Fruit fly (Drosophila melanogaster) whole organism, embryonic: ENCODE data around the gene CG13894.

Experiments
- ATbp ChIP-seq: fragments of 200-800 bp; sonication (Bioruptor generic); optimal IDR thresholded peaks from 2 replicates; lab custom pipeline; 2017; ENCODE audit warnings: missing biosample characterization, mild to moderate bottlenecking, missing genetic modification characterization, missing genetic modification reagents
- Adf1 ChIP-seq: fragments of 200-800 bp; sonication (Bioruptor generic); IDR thresholded peaks from 2 replicates; pipeline ENCODE4 v1.3.6; 2022; ENCODE audit warnings: missing biosample characterization, missing genetic modification characterization
- Atf6 ChIP-seq: fragments of 200-800 bp; sonication (Bioruptor generic); IDR thresholded peaks from 2 replicates; pipeline ENCODE4 v1.3.6; 2022; ENCODE audit warnings: missing biosample characterization, missing genetic modification characterization
- Bgb ChIP-seq: fragments of 200-800 bp; sonication (Bioruptor generic); IDR thresholded peaks from 2 replicates; pipeline ENCODE4 v1.3.6; 2022; ENCODE audit warnings: missing biosample characterization, missing genetic modification characterization; ENCODE audit not compliant: partially characterized antibody
- CG12071 ChIP-seq: fragments of 200-800 bp; sonication (Bioruptor generic); optimal IDR thresholded peaks from 3 replicates; lab custom pipeline; 2018; ENCODE audit warnings: missing biosample characterization, mild to moderate bottlenecking, missing genetic modification characterization
- CG12942 ChIP-seq: fragments of 200-800 bp; sonication (Bioruptor generic); optimal IDR thresholded peaks from 3 replicates; lab custom pipeline; 2016; ENCODE audit warnings: missing biosample characterization, missing genetic modification characterization
- CG14014 ChIP-seq: fragments of 200-800 bp; sonication (Bioruptor generic); IDR thresholded peaks from 2 replicates; pipeline ENCODE4 v1.3.6; 2022; ENCODE audit warnings: missing biosample characterization, missing genetic modification characterization
- CG16815 ChIP-seq: fragments of 200-800 bp; sonication (Bioruptor generic); optimal IDR thresholded peaks from 3 replicates; lab custom pipeline; 2017; ENCODE audit warnings: missing biosample characterization, mild to moderate bottlenecking, missing genetic modification characterization
- CG17328 ChIP-seq: fragments of 200-800 bp; sonication (Bioruptor generic); IDR thresholded peaks from 2 replicates; pipeline ENCODE4 v1.3.6; 2022; ENCODE audit warnings: missing biosample characterization, missing genetic modification characterization
- CG17361 ChIP-seq: fragments of 200-800 bp; sonication (Bioruptor generic); IDR thresholded peaks from 3 replicates; pipeline ENCODE4 v1.3.6; 2022; ENCODE audit warnings: missing biosample characterization, missing genetic modification characterization
- CG17612 ChIP-seq: fragments of 200-800 bp; sonication (Bioruptor generic); IDR thresholded peaks from 2 replicates; pipeline ENCODE4 v1.3.6; 2022; ENCODE audit warnings: missing biosample characterization, missing genetic modification characterization
- CG17912 ChIP-seq: fragments of 200-800 bp; sonication (Bioruptor generic); optimal IDR thresholded peaks from 2 replicates; lab custom pipeline; 2018; ENCODE audit warnings: missing biosample characterization, mild to moderate bottlenecking, missing genetic modification characterization
- CG18476 ChIP-seq: fragments of 200-800 bp; sonication (Bioruptor generic); optimal IDR thresholded peaks from 2 replicates; lab custom pipeline; 2016; ENCODE audit warnings: missing biosample characterization, mild to moderate bottlenecking, missing genetic modification characterization
- CG2202 ChIP-seq: fragments of 200-800 bp; sonication (Bioruptor generic); optimal IDR thresholded peaks from 2 replicates; lab custom pipeline; 2018; ENCODE audit warnings: missing biosample characterization, mild to moderate bottlenecking, missing genetic modification characterization
- CG31365 ChIP-seq: fragments of 200-800 bp; sonication (Bioruptor generic); optimal IDR thresholded peaks from 2 replicates; lab custom pipeline; 2018; ENCODE audit warnings: missing biosample characterization, mild to moderate bottlenecking, missing genetic modification characterization
- CG3163 ChIP-seq: fragments of 200-800 bp; sonication (Bioruptor generic); optimal IDR thresholded peaks from 3 replicates; lab custom pipeline; 2016; ENCODE audit warnings: missing biosample characterization, missing genetic modification characterization
- CG32532 ChIP-seq: fragments of 200-800 bp; sonication (Bioruptor generic); IDR thresholded peaks from 2 replicates; pipeline ENCODE4 v1.3.6; 2022; ENCODE audit warnings: missing biosample characterization, missing genetic modification characterization
- CG4360 ChIP-seq: fragments of 200-800 bp; sonication (Bioruptor generic); IDR thresholded peaks from 2 replicates; pipeline ENCODE4 v1.3.6; 2022; ENCODE audit warnings: missing biosample characterization, missing genetic modification characterization
- CG4730 ChIP-seq: fragments of 200-800 bp; sonication (Bioruptor generic); IDR thresholded peaks from 2 replicates; pipeline ENCODE4 v1.3.6; 2022; ENCODE audit warnings: missing biosample characterization, missing genetic modification characterization
- CG5953 ChIP-seq: fragments of 200-800 bp; sonication (Bioruptor generic); IDR thresholded peaks from 2 replicates; pipeline ENCODE4 v1.3.6; 2022; ENCODE audit warnings: missing biosample characterization, missing genetic modification characterization
- CG6272 ChIP-seq: fragments of 200-800 bp; sonication (Bioruptor generic); IDR thresholded peaks from 2 replicates; pipeline ENCODE4 v1.3.6; 2022; ENCODE audit warnings: missing biosample characterization, missing genetic modification characterization
- CG7745 ChIP-seq: fragments of 200-800 bp; sonication (Bioruptor generic); optimal IDR thresholded peaks from 2 replicates; lab custom pipeline; 2018; ENCODE audit warnings: missing biosample characterization, mild to moderate bottlenecking, missing genetic modification characterization, moderate library complexity
- CG9876 ChIP-seq: fragments of 200-800 bp; sonication (Bioruptor generic); optimal IDR thresholded peaks from 2 replicates; lab custom pipeline; 2016; ENCODE audit warnings: missing biosample characterization, missing genetic modification characterization
- D19B ChIP-seq: fragments of 200-800 bp; sonication (Bioruptor generic); optimal IDR thresholded peaks from 2 replicates; lab custom pipeline; 2017; ENCODE audit warnings: missing biosample characterization, mild to moderate bottlenecking, missing genetic modification characterization
- Deaf1 ChIP-seq: fragments of 200-800 bp; optimal IDR thresholded peaks from 3 replicates; lab custom pipeline; 2019; ENCODE audit warnings: missing biosample characterization, mild to moderate bottlenecking, missing genetic modification characterization, moderate library complexity
- Dfd ChIP-seq, 2 experiments: fragments of >200 bp; optimal IDR thresholded peaks; 2 replicates each; lab custom pipeline; 2017; ENCODE audit warnings: missing biosample characterization in 2 of 2, missing genetic modification characterization in 2 of 2
- Dref ChIP-seq: fragments of 200-800 bp; sonication (Bioruptor generic); IDR thresholded peaks from 2 replicates; pipeline ENCODE4 v1.3.6; 2022; ENCODE audit warnings: missing biosample characterization, missing genetic modification characterization
- HHEX ChIP-seq: fragments of 200-800 bp; sonication (Bioruptor generic); optimal IDR thresholded peaks from 3 replicates; lab custom pipeline; 2017; ENCODE audit warnings: missing biosample characterization, mild to moderate bottlenecking, missing genetic modification characterization, missing genetic modification reagents
- Hand ChIP-seq: fragments of 200-800 bp; sonication (Bioruptor generic); optimal IDR thresholded peaks from 2 replicates; lab custom pipeline; 2017; ENCODE audit warnings: mild to moderate bottlenecking, missing biosample characterization, missing genetic modification reagents, missing genetic modification characterization
- HmgD ChIP-seq: fragments of 200-800 bp; sonication (Bioruptor generic); optimal IDR thresholded peaks from 3 replicates; lab custom pipeline; 2016; ENCODE audit warnings: missing biosample characterization, missing genetic modification characterization
- Hmx ChIP-seq: fragments of 200-800 bp; sonication (Bioruptor generic); optimal IDR thresholded peaks from 2 replicates; lab custom pipeline; 2016; ENCODE audit warnings: missing biosample characterization, missing genetic modification characterization
- Hr78 ChIP-seq, 2 experiments: fragments of 200-800 bp in 1 of 2; fragments of >200 bp in 1 of 2; sonication (Bioruptor generic) in 1 of 2; optimal IDR thresholded peaks; 2 replicates each; lab custom pipeline; 2017 to 2019; ENCODE audit warnings: missing biosample characterization in 2 of 2, missing genetic modification characterization in 2 of 2, mild to moderate bottlenecking in 1 of 2, moderate library complexity in 1 of 2
- Jarid2 ChIP-seq: fragments of 200-800 bp; sonication (Bioruptor generic); optimal IDR thresholded peaks from 3 replicates; lab custom pipeline; 2017; ENCODE audit warnings: mild to moderate bottlenecking, missing biosample characterization, missing genetic modification reagents, missing genetic modification characterization
- Lim3 ChIP-seq: fragments of 200-800 bp; sonication (Bioruptor generic); IDR thresholded peaks from 2 replicates; pipeline ENCODE4 v1.3.6; 2022; ENCODE audit warnings: missing biosample characterization, missing genetic modification characterization
- Optix ChIP-seq: fragments of 200-800 bp; sonication (Bioruptor generic); IDR thresholded peaks from 3 replicates; pipeline ENCODE4 v1.3.6; 2022; ENCODE audit warnings: missing biosample characterization, missing genetic modification characterization
- bab2 ChIP-seq: fragments of 200-800 bp; sonication (Bioruptor generic); optimal IDR thresholded peaks from 2 replicates; lab custom pipeline; 2016; ENCODE audit warnings: missing biosample characterization, missing genetic modification characterization
- dati ChIP-seq: fragments of 200-800 bp; sonication (Bioruptor generic); IDR thresholded peaks from 2 replicates; pipeline ENCODE4 v1.3.6; 2022; ENCODE audit warnings: missing biosample characterization, missing genetic modification characterization
- esg ChIP-seq: fragments of 200-800 bp; sonication (Bioruptor generic); conservative IDR thresholded peaks from 2 replicates; pipeline ENCODE4 v1.3.6; 2022; ENCODE audit warnings: missing biosample characterization, missing genetic modification characterization
- ham ChIP-seq: fragments of 200-800 bp; sonication (Bioruptor generic); IDR thresholded peaks from 2 replicates; pipeline ENCODE4 v1.3.6; 2022; ENCODE audit warnings: missing biosample characterization, missing genetic modification characterization
- hbn ChIP-seq: fragments of 200-800 bp; sonication (Bioruptor generic); IDR thresholded peaks from 2 replicates; pipeline ENCODE4 v1.3.6; 2022; ENCODE audit warnings: missing biosample characterization, missing genetic modification characterization; ENCODE audit not compliant: partially characterized antibody
- lmd ChIP-seq: fragments of 200-800 bp; sonication (Bioruptor generic); IDR thresholded peaks from 2 replicates; pipeline ENCODE4 v1.3.6; 2022; ENCODE audit warnings: missing biosample characterization, missing genetic modification characterization
- peb ChIP-seq: fragments of 200-800 bp; sonication (Bioruptor generic); IDR thresholded peaks from 2 replicates; pipeline ENCODE4 v1.3.6; 2022; ENCODE audit warnings: missing biosample characterization, missing genetic modification characterization
- run ChIP-seq: fragments of 200-800 bp; sonication (Bioruptor generic); optimal IDR thresholded peaks from 3 replicates; lab custom pipeline; 2018; ENCODE audit warnings: missing biosample characterization, mild to moderate bottlenecking, missing genetic modification characterization
- salm ChIP-seq: fragments of 200-800 bp; sonication (Bioruptor generic); optimal IDR thresholded peaks from 2 replicates; lab custom pipeline; 2018; ENCODE audit warnings: missing biosample characterization, mild to moderate bottlenecking, missing genetic modification characterization
- scrt ChIP-seq: fragments of 200-800 bp; sonication (Bioruptor generic); optimal IDR thresholded peaks from 2 replicates; lab custom pipeline; 2018; ENCODE audit warnings: missing biosample characterization, mild to moderate bottlenecking, missing genetic modification characterization, moderate library complexity
- sima ChIP-seq: fragments of 200-800 bp; sonication (Bioruptor generic); optimal IDR thresholded peaks from 2 replicates; lab custom pipeline; 2016; ENCODE audit warnings: missing biosample characterization, missing genetic modification characterization
- ssp ChIP-seq: fragments of 200-800 bp; sonication (Bioruptor generic); IDR thresholded peaks from 2 replicates; pipeline ENCODE4 v1.3.6; 2022; ENCODE audit warnings: missing biosample characterization, missing genetic modification characterization
- twi ChIP-seq: fragments of 200-800 bp; optimal IDR thresholded peaks from 2 replicates; lab custom pipeline; 2019; ENCODE audit warnings: missing biosample characterization, mild to moderate bottlenecking, missing genetic modification characterization, moderate library complexity
- tx ChIP-seq: fragments of 200-800 bp; sonication (Bioruptor generic); optimal IDR thresholded peaks from 2 replicates; lab custom pipeline; 2016; ENCODE audit warnings: missing biosample characterization, missing genetic modification characterization
- wdn ChIP-seq: fragments of 200-800 bp; sonication (Bioruptor generic); IDR thresholded peaks from 2 replicates; pipeline ENCODE4 v1.3.6; 2022; ENCODE audit warnings: missing biosample characterization, missing genetic modification characterization

Gene CG13894

DNA sequence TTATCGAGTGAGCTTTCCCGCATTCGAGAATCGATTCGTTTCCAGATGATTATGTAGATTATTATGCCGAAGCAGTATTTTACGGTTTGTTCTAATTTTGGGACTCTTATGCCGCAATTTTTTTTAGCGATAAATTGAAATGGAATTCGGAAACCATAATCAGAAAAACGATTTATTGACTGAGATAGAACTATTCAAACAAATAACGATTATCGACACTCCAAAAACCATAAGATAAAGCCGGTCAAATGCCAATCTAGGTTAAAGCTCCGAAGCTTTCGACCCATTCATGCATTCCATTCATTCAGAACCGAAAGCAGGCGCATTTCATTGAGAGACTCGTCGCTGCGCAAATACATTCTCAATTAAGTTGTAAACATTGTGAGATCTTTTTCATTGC lies 51.4 kb downstream of the CG13894 start (continued):
- no peak for TF ChIP-seq bab2 (GFP tag; lab: Kevin White, UChicago)
- peak; percentile 31 for TF ChIP-seq Deaf1 (tag; lab: Kevin White, UChicago)
- TF ChIP-seq HmgD (GFP tag; lab: Kevin White, UChicago): no peak
- no peak for TF ChIP-seq CG4730 (GFP tag; lab: Robert Waterston, UW)
- TF ChIP-seq Bgb (GFP tag; lab: Robert Waterston, UW): no peak
- TF ChIP-seq lmd (GFP tag; lab: Robert Waterston, UW): no peak
- no peak for TF ChIP-seq ssp (GFP tag; lab: Robert Waterston, UW)
- TF ChIP-seq CG18476 (GFP tag; lab: Kevin White, UChicago): no peak
- no peak for TF ChIP-seq CG7745
- TF ChIP-seq Hr78 (GFP tag; optimal IDR thresholded peaks at IDR 0.05; lab: Kevin White, UChicago): peak in 1 of 2 experiments; percentile 88

DNA sequence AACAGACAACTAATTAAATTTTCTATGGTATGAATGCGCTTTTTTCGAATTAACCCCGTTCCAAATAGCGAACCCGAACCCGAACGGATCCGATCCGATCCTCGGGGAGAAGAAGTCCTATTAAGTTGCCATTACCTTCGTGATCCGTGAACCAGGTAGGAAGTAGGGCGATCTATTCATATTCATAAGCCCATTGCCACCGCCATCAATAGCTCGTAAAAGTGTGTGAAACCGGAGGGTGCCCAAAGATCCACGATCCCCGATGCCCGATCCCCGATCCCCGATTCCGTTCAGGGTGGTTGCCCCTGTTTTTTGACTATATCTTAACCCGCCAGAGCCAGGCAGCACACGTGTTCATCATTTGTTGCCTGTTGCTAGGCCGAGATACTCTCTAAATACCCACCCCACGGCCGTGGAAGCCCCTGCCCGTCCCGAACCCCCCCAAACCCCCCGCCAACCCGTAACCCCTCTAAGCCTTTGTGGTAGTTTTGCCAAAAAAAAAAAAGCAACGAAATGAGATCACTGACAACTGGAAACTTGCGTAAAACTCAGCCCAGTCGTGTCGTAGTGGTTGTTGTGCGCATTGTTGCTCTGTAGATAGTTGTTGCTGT lies 53.4 kb downstream of the CG13894 start:
- no peak for TF ChIP-seq ATbp (GFP tag; lab: Kevin White, UChicago)
- TF ChIP-seq dati (GFP tag; lab: Robert Waterston, UW): no peak
- no peak for TF ChIP-seq CG4360 (GFP tag; lab: Robert Waterston, UW)
- TF ChIP-seq Atf6 (GFP tag; lab: Robert Waterston, UW): no peak
- no peak for TF ChIP-seq Lim3 (GFP tag; lab: Robert Waterston, UW)
- no peak for TF ChIP-seq Jarid2 (GFP tag; lab: Kevin White, UChicago)
- TF ChIP-seq esg (GFP tag; lab: Robert Waterston, UW): no peak
- TF ChIP-seq CG16815: no peak
- no peak for TF ChIP-seq hbn (GFP tag; lab: Robert Waterston, UW)
- TF ChIP-seq sima (GFP tag; lab: Kevin White, UChicago): no peak
- TF ChIP-seq run: no peak
- no peak for TF ChIP-seq Adf1 (GFP tag; lab: Robert Waterston, UW)
- no peak for TF ChIP-seq Optix
- no peak for TF ChIP-seq tx (GFP tag; lab: Kevin White, UChicago)
- TF ChIP-seq Hand (GFP tag; lab: Kevin White, UChicago): no peak
- no peak for TF ChIP-seq wdn (GFP tag; lab: Robert Waterston, UW)
- TF ChIP-seq salm: no peak
- TF ChIP-seq CG14014 (GFP tag; lab: Robert Waterston, UW): no peak
- TF ChIP-seq CG2202 (tag; lab: Kevin White, UChicago): no peak
- TF ChIP-seq Dref (GFP tag; lab: Robert Waterston, UW): no peak
- TF ChIP-seq CG17361 (GFP tag; lab: Robert Waterston, UW): no peak
- TF ChIP-seq twi (tag; lab: Kevin White, UChicago): peak; percentile 30
- no peak for TF ChIP-seq D19B (GFP tag; lab: Kevin White, UChicago)
- no peak for TF ChIP-seq CG31365 (tag; lab: Kevin White, UChicago)
- TF ChIP-seq HHEX (GFP tag; lab: Kevin White, UChicago): no peak
- TF ChIP-seq CG12942 (GFP tag; lab: Kevin White, UChicago): no peak
- no peak for TF ChIP-seq Dfd (GFP tag; optimal IDR thresholded peaks at IDR 0.05; lab: Kevin White, UChicago)
- TF ChIP-seq CG12071: no peak
- TF ChIP-seq CG3163 (GFP tag; lab: Kevin White, UChicago): no peak
- TF ChIP-seq CG9876 (GFP tag; lab: Kevin White, UChicago): no peak
- no peak for TF ChIP-seq CG17612 (GFP tag; lab: Robert Waterston, UW)
- TF ChIP-seq ham: no peak
- no peak for TF ChIP-seq CG6272 (GFP tag; lab: Robert Waterston, UW)
- 0 out of 2 replicates have a peak, but pooled peaks have one; percentile 10 for TF ChIP-seq CG32532 (GFP tag; lab: Robert Waterston, UW)
- TF ChIP-seq CG17328 (GFP tag; lab: Robert Waterston, UW): no peak
- TF ChIP-seq scrt (GFP tag; lab: Kevin White, UChicago): peak; percentile 36
- TF ChIP-seq Deaf1 (tag; lab: Kevin White, UChicago): peak; percentile 37
- no peak for TF ChIP-seq Hmx (GFP tag; lab: Kevin White, UChicago)
- no peak for TF ChIP-seq peb (GFP tag; lab: Robert Waterston, UW)
- no peak for TF ChIP-seq CG5953 (GFP tag; lab: Robert Waterston, UW)
- no peak for TF ChIP-seq CG17912 (GFP tag; lab: Kevin White, UChicago)
